Fruit fly (Drosophila melanogaster) whole organism, embryonic: Measurements from ENCODE around the gene CG4364.

ENCODE experiments used
- BEAF-32 ChIP-seq: fragments of 200-800 bp; sonication (Bioruptor generic); optimal IDR thresholded peaks from 3 replicates; lab custom pipeline; 2017; ENCODE audit warnings: missing biosample characterization, missing genetic modification characterization, mild to moderate bottlenecking, moderate library complexity, missing genetic modification reagents
- BtbVII ChIP-seq: fragments of 200-800 bp; sonication (Bioruptor generic); optimal IDR thresholded peaks from 3 replicates; lab custom pipeline; 2017; ENCODE audit warnings: missing biosample characterization, mild to moderate bottlenecking, missing genetic modification characterization
- CG10366 ChIP-seq: fragments of 200-800 bp; sonication (Bioruptor generic); IDR thresholded peaks from 2 replicates; pipeline ENCODE4 v1.3.6; 2022; ENCODE audit warnings: missing biosample characterization, missing genetic modification characterization
- CG11696 ChIP-seq: fragments of 200-800 bp; sonication (Bioruptor generic); IDR thresholded peaks from 2 replicates; pipeline ENCODE4 v1.3.6; 2022; ENCODE audit warnings: missing biosample characterization, missing genetic modification characterization
- CG12659 ChIP-seq: fragments of 200-800 bp; sonication (Bioruptor generic); optimal IDR thresholded peaks from 3 replicates; lab custom pipeline; 2017; ENCODE audit warnings: mild to moderate bottlenecking, missing biosample characterization, missing genetic modification reagents, missing genetic modification characterization
- CG13123 ChIP-seq: fragments of 200-800 bp; sonication (Bioruptor generic); optimal IDR thresholded peaks from 2 replicates; lab custom pipeline; 2016; ENCODE audit warnings: missing biosample characterization, missing genetic modification characterization
- CG13287 ChIP-seq: fragments of 200-800 bp; sonication (Bioruptor generic); IDR thresholded peaks from 2 replicates; pipeline ENCODE4 v1.3.6; 2022; ENCODE audit warnings: missing biosample characterization, missing genetic modification characterization; ENCODE audit not compliant: partially characterized antibody
- CG14050 ChIP-seq: fragments of 200-800 bp; sonication (Bioruptor generic); IDR thresholded peaks from 3 replicates; pipeline ENCODE4 v1.3.6; 2022; ENCODE audit warnings: missing biosample characterization, missing genetic modification characterization
- CG14965 ChIP-seq: fragments of 200-800 bp; sonication (Bioruptor generic); optimal IDR thresholded peaks from 2 replicates; lab custom pipeline; 2016; ENCODE audit warnings: missing biosample characterization, missing genetic modification characterization, borderline replicate concordance
- CG15073 ChIP-seq: fragments of 200-800 bp; sonication (Bioruptor generic); optimal IDR thresholded peaks from 2 replicates; lab custom pipeline; 2016; ENCODE audit warnings: missing biosample characterization, missing genetic modification characterization
- CG15479 ChIP-seq: fragments of 200-800 bp; sonication (Bioruptor generic); optimal IDR thresholded peaks from 3 replicates; lab custom pipeline; 2019; ENCODE audit warnings: missing biosample characterization, mild to moderate bottlenecking, missing genetic modification characterization, moderate library complexity
- CG15696 ChIP-seq: fragments of 200-800 bp; sonication (Bioruptor generic); optimal IDR thresholded peaks from 2 replicates; lab custom pipeline; 2019; ENCODE audit warnings: missing biosample characterization, mild to moderate bottlenecking, missing genetic modification characterization, moderate library complexity
- CG16813 ChIP-seq: fragments of 200-800 bp; sonication (Bioruptor generic); IDR thresholded peaks from 3 replicates; pipeline ENCODE4 v1.3.6; 2022; ENCODE audit warnings: missing biosample characterization, missing genetic modification characterization; ENCODE audit not compliant: partially characterized antibody
- CG17829 ChIP-seq: fragments of 200-800 bp; optimal IDR thresholded peaks from 2 replicates; lab custom pipeline; 2019; ENCODE audit warnings: missing biosample characterization, mild to moderate bottlenecking, missing genetic modification characterization, moderate library complexity
- CG17912 ChIP-seq: fragments of 200-800 bp; sonication (Bioruptor generic); optimal IDR thresholded peaks from 2 replicates; lab custom pipeline; 2018; ENCODE audit warnings: missing biosample characterization, mild to moderate bottlenecking, missing genetic modification characterization
- CG33213 ChIP-seq: fragments of 200-800 bp; sonication (Bioruptor generic); optimal IDR thresholded peaks from 3 replicates; lab custom pipeline; 2016; ENCODE audit warnings: missing biosample characterization, missing genetic modification characterization
- CG33557 ChIP-seq: fragments of 200-800 bp; sonication (Bioruptor generic); optimal IDR thresholded peaks from 2 replicates; lab custom pipeline; 2019; ENCODE audit warnings: missing biosample characterization, mild to moderate bottlenecking, missing genetic modification characterization, moderate library complexity
- CG34224 ChIP-seq: fragments of 200-800 bp; sonication (Bioruptor generic); IDR thresholded peaks from 3 replicates; pipeline ENCODE4 v1.3.6; 2022; ENCODE audit warnings: missing biosample characterization, missing genetic modification characterization; ENCODE audit not compliant: partially characterized antibody
- CG5245 ChIP-seq: fragments of 200-800 bp; sonication (Bioruptor generic); optimal IDR thresholded peaks from 3 replicates; lab custom pipeline; 2016; ENCODE audit warnings: missing biosample characterization, missing genetic modification characterization
- CG6272 ChIP-seq: fragments of 200-800 bp; sonication (Bioruptor generic); IDR thresholded peaks from 2 replicates; pipeline ENCODE4 v1.3.6; 2022; ENCODE audit warnings: missing biosample characterization, missing genetic modification characterization
- CG6683 ChIP-seq: fragments of 200-800 bp; sonication (Bioruptor generic); optimal IDR thresholded peaks from 2 replicates; lab custom pipeline; 2017; ENCODE audit warnings: missing biosample characterization, mild to moderate bottlenecking, missing genetic modification characterization, missing genetic modification reagents
- CG8388 ChIP-seq: fragments of 200-800 bp; sonication (Bioruptor generic); optimal IDR thresholded peaks from 2 replicates; lab custom pipeline; 2019; ENCODE audit warnings: missing biosample characterization, mild to moderate bottlenecking, missing genetic modification characterization, moderate library complexity
- Fer3 ChIP-seq: fragments of 200-800 bp; sonication (Bioruptor generic); optimal IDR thresholded peaks from 2 replicates; lab custom pipeline; 2018; ENCODE audit warnings: missing biosample characterization, mild to moderate bottlenecking, missing genetic modification characterization, moderate library complexity
- Gug ChIP-seq: fragments of 200-800 bp; sonication (Bioruptor generic); IDR thresholded peaks from 4 replicates; pipeline ENCODE4 v1.3.6; 2022; ENCODE audit warnings: missing biosample characterization, missing genetic modification characterization
- Hey ChIP-seq: fragments of 200-800 bp; sonication (Bioruptor generic); optimal IDR thresholded peaks from 3 replicates; lab custom pipeline; 2018; ENCODE audit warnings: missing biosample characterization, mild to moderate bottlenecking, missing genetic modification characterization
- Hr51 ChIP-seq, 2 experiments: fragments of 200-800 bp; sonication (Bioruptor generic); optimal IDR thresholded peaks; 2 replicates in 1 of 2; 3 replicates in 1 of 2; lab custom pipeline; 2016 to 2018; ENCODE audit warnings: missing biosample characterization in 2 of 2, missing genetic modification characterization in 2 of 2, mild to moderate bottlenecking in 1 of 2, moderate library complexity in 1 of 2
- Lhr ChIP-seq: fragments of 200-800 bp; sonication (Bioruptor generic); optimal IDR thresholded peaks from 3 replicates; lab custom pipeline; 2017; ENCODE audit warnings: mild to moderate bottlenecking, missing biosample characterization, missing genetic modification reagents, missing genetic modification characterization
- Vsx1 ChIP-seq: fragments of 200-800 bp; sonication (Bioruptor generic); optimal IDR thresholded peaks from 2 replicates; lab custom pipeline; 2017; ENCODE audit warnings: missing biosample characterization, mild to moderate bottlenecking, missing genetic modification characterization, missing genetic modification reagents
- ara ChIP-seq: fragments of 200-800 bp; sonication (Bioruptor generic); IDR thresholded peaks from 2 replicates; pipeline ENCODE4 v1.3.6; 2022; ENCODE audit warnings: missing biosample characterization, missing genetic modification characterization
- bab2 ChIP-seq: fragments of 200-800 bp; sonication (Bioruptor generic); optimal IDR thresholded peaks from 2 replicates; lab custom pipeline; 2016; ENCODE audit warnings: missing biosample characterization, missing genetic modification characterization
- cwo ChIP-seq: fragments of 200-800 bp; sonication (Bioruptor generic); optimal IDR thresholded peaks from 3 replicates; lab custom pipeline; 2017; ENCODE audit warnings: missing biosample characterization, missing genetic modification characterization, mild to moderate bottlenecking, moderate library complexity, missing genetic modification reagents
- da ChIP-seq: fragments of 200-800 bp; sonication (Bioruptor generic); optimal IDR thresholded peaks from 2 replicates; lab custom pipeline; 2016; ENCODE audit warnings: missing biosample characterization, missing genetic modification characterization
- ftz-f1 ChIP-seq: fragments of 200-800 bp; sonication (Bioruptor generic); optimal IDR thresholded peaks from 2 replicates; lab custom pipeline; 2016; ENCODE audit warnings: missing biosample characterization, missing genetic modification characterization
- h ChIP-seq: fragments of >200 bp; optimal IDR thresholded peaks from 2 replicates; lab custom pipeline; 2017
- ind ChIP-seq: fragments of 200-800 bp; sonication (Bioruptor generic); optimal IDR thresholded peaks from 3 replicates; lab custom pipeline; 2016; ENCODE audit warnings: missing biosample characterization, missing genetic modification characterization
- nerfin-1 ChIP-seq: fragments of 200-800 bp; sonication (Bioruptor generic); optimal IDR thresholded peaks from 3 replicates; lab custom pipeline; 2019; ENCODE audit warnings: missing biosample characterization, mild to moderate bottlenecking, missing genetic modification characterization, moderate library complexity
- otp ChIP-seq: fragments of 200-800 bp; sonication (Bioruptor generic); IDR thresholded peaks from 3 replicates; pipeline ENCODE4, ENCODE4 v1.3.6; 2022; ENCODE audit warnings: missing biosample characterization, missing genetic modification characterization
- ro ChIP-seq: fragments of 200-800 bp; sonication (Bioruptor generic); IDR thresholded peaks from 2 replicates; pipeline ENCODE4 v1.3.6; 2022; ENCODE audit warnings: missing biosample characterization, missing genetic modification characterization
- row ChIP-seq: fragments of 200-800 bp; sonication (Bioruptor generic); IDR thresholded peaks from 3 replicates; pipeline ENCODE4 v1.3.6; 2022; ENCODE audit warnings: missing biosample characterization, missing genetic modification characterization
- sc ChIP-seq, 3 experiments: fragments of >200 bp in 2 of 3; fragments of 200-800 bp in 1 of 3; sonication (Bioruptor generic) in 1 of 3; optimal IDR thresholded peaks; 2 replicates in 2 of 3; 3 replicates in 1 of 3; lab custom pipeline; 2017; ENCODE audit warnings: mild to moderate bottlenecking in 1 of 3, missing biosample characterization in 1 of 3, missing genetic modification characterization in 1 of 3, missing genetic modification reagents in 1 of 3
- sens-2 ChIP-seq: fragments of 200-800 bp; sonication (Bioruptor generic); IDR thresholded peaks from 2 replicates; pipeline ENCODE4 v1.3.6; 2022; ENCODE audit warnings: missing biosample characterization, missing genetic modification characterization
- sima ChIP-seq: fragments of 200-800 bp; sonication (Bioruptor generic); optimal IDR thresholded peaks from 2 replicates; lab custom pipeline; 2016; ENCODE audit warnings: missing biosample characterization, missing genetic modification characterization
- slou ChIP-seq: fragments of 200-800 bp; sonication (Bioruptor generic); optimal IDR thresholded peaks from 3 replicates; lab custom pipeline; 2016; ENCODE audit warnings: missing biosample characterization, missing genetic modification characterization
- sna ChIP-seq: fragments of 200-800 bp; sonication (Bioruptor generic); IDR thresholded peaks from 2 replicates; pipeline ENCODE4 v1.3.6; 2022; ENCODE audit warnings: missing biosample characterization, missing genetic modification characterization; ENCODE audit not compliant: partially characterized antibody
- sob ChIP-seq: fragments of 200-800 bp; sonication (Bioruptor generic); IDR thresholded peaks from 2 replicates; pipeline ENCODE4 v1.3.6; 2022; ENCODE audit warnings: missing biosample characterization, missing genetic modification characterization
- ssp ChIP-seq: fragments of 200-800 bp; sonication (Bioruptor generic); IDR thresholded peaks from 2 replicates; pipeline ENCODE4 v1.3.6; 2022; ENCODE audit warnings: missing biosample characterization, missing genetic modification characterization
- tap ChIP-seq: fragments of 200-800 bp; optimal IDR thresholded peaks from 3 replicates; lab custom pipeline; 2019; ENCODE audit warnings: missing biosample characterization, mild to moderate bottlenecking, missing genetic modification characterization, moderate library complexity
- tna ChIP-seq: fragments of 200-800 bp; sonication (Bioruptor generic); IDR thresholded peaks from 2 replicates; pipeline ENCODE4 v1.3.6; 2022; ENCODE audit warnings: missing biosample characterization, missing genetic modification characterization; ENCODE audit not compliant: partially characterized antibody
- trh ChIP-seq: fragments of 200-800 bp; sonication (Bioruptor generic); optimal IDR thresholded peaks from 2 replicates; lab custom pipeline; 2016; ENCODE audit warnings: missing biosample characterization, missing genetic modification characterization

CG4364 gene

DNA sequence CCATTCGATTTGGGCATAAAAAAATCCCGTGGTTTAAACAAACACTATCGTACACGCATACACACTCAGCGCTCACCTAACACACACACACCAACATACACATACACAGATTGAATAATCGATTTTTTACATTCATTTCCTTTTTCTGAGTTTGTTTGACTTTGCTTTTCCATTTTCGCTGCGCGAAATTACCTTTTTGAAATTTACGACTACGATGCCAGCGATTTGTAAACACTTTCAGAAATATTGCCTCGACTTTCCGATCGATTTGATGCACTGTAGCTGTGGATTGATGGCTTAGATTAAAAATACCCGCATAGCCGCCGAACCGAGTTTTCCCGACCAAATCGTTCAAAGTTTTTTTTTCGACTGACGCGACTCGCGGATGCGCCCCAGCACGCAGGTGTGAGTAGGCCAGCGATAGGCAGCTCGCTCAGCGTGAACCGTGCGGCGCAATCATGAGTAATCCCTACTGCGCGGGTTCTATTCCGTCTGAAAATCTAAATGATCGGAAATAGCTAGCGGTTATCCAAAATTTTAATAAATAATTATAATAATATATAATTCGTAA is 12.1 kb downstream of the CG4364 start, which contains the start of gene Pka-C1:
Gene Pka-C1 (minus strand): TSS at position 375 of the 571 bp plus-strand sequence.
- TF ChIP-seq Hr51 (GFP tag; optimal IDR thresholded peaks at IDR 0.05; lab: Kevin White, UChicago): no peak
- TF ChIP-seq Lhr: peak; percentile 65
- no peak for TF ChIP-seq cwo (GFP tag; lab: Kevin White, UChicago)
- TF ChIP-seq ro (GFP tag; lab: Robert Waterston, UW): no peak
- TF ChIP-seq CG13287 (GFP tag; lab: Robert Waterston, UW): peak; percentile 10; the same call in 1 of the 2 replicates
- no peak for TF ChIP-seq ara (GFP tag; lab: Robert Waterston, UW)
- no peak for TF ChIP-seq CG10366 (GFP tag; lab: Robert Waterston, UW)
- TF ChIP-seq Hey (tag; lab: Kevin White, UChicago): no peak
- no peak for TF ChIP-seq sc (optimal IDR thresholded peaks at IDR 0.05; lab: Kevin White, UChicago)
- no peak for TF ChIP-seq sc (GFP tag; optimal IDR thresholded peaks at IDR 0.05; lab: Kevin White, UChicago)
- TF ChIP-seq da (GFP tag; lab: Kevin White, UChicago): no peak
- no peak for TF ChIP-seq CG8388
- TF ChIP-seq BEAF-32 (GFP tag; lab: Kevin White, UChicago): no peak
- TF ChIP-seq CG15479 (GFP tag; lab: Kevin White, UChicago): no peak
- no peak for TF ChIP-seq CG15696
- TF ChIP-seq Fer3 (tag; lab: Kevin White, UChicago): no peak
- no peak; the same call in 2 of the 3 replicates for TF ChIP-seq CG14050
- no peak for TF ChIP-seq trh
- TF ChIP-seq CG15073 (GFP tag; lab: Kevin White, UChicago): no peak
- TF ChIP-seq sob (GFP tag; lab: Robert Waterston, UW): peak; percentile 47
- no peak for TF ChIP-seq sna (GFP tag; lab: Robert Waterston, UW)
- TF ChIP-seq CG13123 (GFP tag; lab: Kevin White, UChicago): no peak
- no peak for TF ChIP-seq CG33557
- TF ChIP-seq h (lab: Kevin White, UChicago): no peak
- no peak for TF ChIP-seq otp
- no peak for TF ChIP-seq BtbVII (GFP tag; lab: Kevin White, UChicago)
- no peak for TF ChIP-seq slou
- TF ChIP-seq CG6272 (GFP tag; lab: Robert Waterston, UW): peak; percentile 61; the same call in 1 of the 2 replicates
- no peak for TF ChIP-seq CG6683
- TF ChIP-seq bab2 (GFP tag; lab: Kevin White, UChicago): no peak
- peak; percentile 14 for TF ChIP-seq ftz-f1 (GFP tag; lab: Kevin White, UChicago)
- TF ChIP-seq ind (GFP tag; lab: Kevin White, UChicago): no peak
- no peak for TF ChIP-seq sima (GFP tag; lab: Kevin White, UChicago)
- peak; percentile 20; the same call in 1 of the 3 replicates for TF ChIP-seq CG16813 (GFP tag; lab: Robert Waterston, UW)
- TF ChIP-seq CG34224: no peak
- TF ChIP-seq CG11696 (GFP tag; lab: Robert Waterston, UW): no peak
- TF ChIP-seq nerfin-1: peak; percentile 24
- TF ChIP-seq CG33213: peak; percentile 6
- peak; percentile 76 for TF ChIP-seq CG12659
- TF ChIP-seq CG17829 (tag; lab: Kevin White, UChicago): peak; percentile 32
- no peak for TF ChIP-seq CG5245
- no peak for TF ChIP-seq tap (tag; lab: Kevin White, UChicago)
- peak; percentile 59; the same call in 2 of the 3 replicates for TF ChIP-seq row (GFP tag; lab: Robert Waterston, UW)
- peak; percentile 19; the same call in 1 of the 2 replicates for TF ChIP-seq tna
- no peak for TF ChIP-seq CG14965 (GFP tag; lab: Kevin White, UChicago)
- TF ChIP-seq ssp (GFP tag; lab: Robert Waterston, UW): peak; percentile 48
- no peak for TF ChIP-seq sens-2 (GFP tag; lab: Robert Waterston, UW)
- no peak for TF ChIP-seq Vsx1 (GFP tag; lab: Kevin White, UChicago)
- no peak for TF ChIP-seq CG17912 (GFP tag; lab: Kevin White, UChicago)
- no peak; the same call in 3 of the 4 replicates for TF ChIP-seq Gug (GFP tag; lab: Robert Waterston, UW)
